Worm (Caenorhabditis elegans) whole organism, mixed stage, embryonic: ENCODE data around the gene str-124.

ENCODE experiments used
- nhr-12 ChIP-seq: fragments of 150-350 bp; optimal IDR thresholded peaks from 2 replicates; lab custom pipeline; 2014; ENCODE audit warnings: missing biosample characterization, missing genetic modification characterization
- pha-4 ChIP-seq: fragments of 150-350 bp; optimal IDR thresholded peaks from 2 replicates; lab custom pipeline; 2018; ENCODE audit warnings: missing biosample characterization, missing genetic modification reagents, missing genetic modification characterization
- snpc-4 ChIP-seq: fragments of 150-350 bp; optimal IDR thresholded peaks from 2 replicates; lab custom pipeline; 2014; ENCODE audit warnings: missing biosample characterization, missing genetic modification characterization
- ztf-11 ChIP-seq: fragments of 150-350 bp; optimal IDR thresholded peaks from 2 replicates; lab custom pipeline; 2014; ENCODE audit warnings: missing biosample characterization, missing genetic modification characterization

DNA sequence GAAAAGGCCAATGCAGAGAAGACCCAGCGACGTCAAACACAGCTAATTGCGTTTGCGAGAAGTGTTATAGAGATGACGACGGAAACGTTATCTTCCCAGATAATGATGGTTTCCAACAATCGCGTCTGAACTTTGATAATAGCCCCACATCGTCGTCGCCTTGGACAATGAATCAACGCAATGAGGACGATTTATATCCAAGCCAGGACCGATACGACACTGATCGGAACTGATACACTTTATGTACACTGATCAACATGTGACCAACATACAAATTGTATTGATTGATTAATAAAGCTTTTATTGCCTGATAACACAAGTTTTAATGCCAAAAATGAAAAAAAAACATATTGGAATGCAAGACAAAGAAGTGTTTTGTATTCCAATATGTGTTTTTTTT is 5.4 kb downstream of the str-124 start:
- TF ChIP-seq snpc-4 (tag; lab: Kevin White, UChicago) = no peak
- TF ChIP-seq ztf-11 (tag; lab: Kevin White, UChicago) = no peak
- TF ChIP-seq pha-4 (tag; lab: Kevin White, UChicago) = no peak
- TF ChIP-seq nhr-12 (tag; lab: Kevin White, UChicago) = no peak
